Worm (Caenorhabditis elegans) whole organism, late embryonic: ENCODE data around the gene C17B7.5.

ENCODE experiments used
- K02D7.2 ChIP-seq: sonication (generic microtip); optimal IDR thresholded peaks from 2 replicates; lab custom pipeline; 2017; ENCODE audit warnings: mild to moderate bottlenecking, missing genetic modification characterization, missing compliant biosample characterization
- K09A11.1 ChIP-seq: sonication (generic microtip); optimal IDR thresholded peaks from 2 replicates; lab custom pipeline; 2017; ENCODE audit warnings: antibody characterized with exemption, mild to moderate bottlenecking, missing genetic modification characterization, missing compliant biosample characterization; ENCODE audit not compliant: insufficient read depth
- T23F11.4 ChIP-seq: fragments of 200-800 bp; sonication (Bioruptor generic); optimal IDR thresholded peaks from 2 replicates; lab custom pipeline; 2018; ENCODE audit warnings: mild to moderate bottlenecking, missing genetic modification characterization, missing compliant biosample characterization
- ahr-1 ChIP-seq: sonication (generic microtip); optimal IDR thresholded peaks from 2 replicates; lab custom pipeline; 2016; ENCODE audit warnings: missing genetic modification characterization, missing compliant biosample characterization
- ceh-14 ChIP-seq: sonication (generic microtip); optimal IDR thresholded peaks from 2 replicates; lab custom pipeline; 2016; ENCODE audit warnings: missing genotype, missing genetic modification characterization, missing compliant biosample characterization
- ceh-18 ChIP-seq: sonication (generic microtip); optimal IDR thresholded peaks from 2 replicates; lab custom pipeline; 2016; ENCODE audit warnings: missing genetic modification characterization, missing compliant biosample characterization
- ceh-2 ChIP-seq: sonication (generic microtip); optimal IDR thresholded peaks from 2 replicates; lab custom pipeline; 2016; ENCODE audit warnings: missing genotype, missing genetic modification characterization, missing compliant biosample characterization
- ceh-24 ChIP-seq: sonication (generic microtip); optimal IDR thresholded peaks from 2 replicates; lab custom pipeline; 2016; ENCODE audit warnings: mild to moderate bottlenecking, missing genetic modification characterization, missing compliant biosample characterization
- ceh-30 ChIP-seq: fragments of 150-350 bp; optimal IDR thresholded peaks from 2 replicates; lab custom pipeline; 2014; ENCODE audit warnings: missing biosample characterization, missing genetic modification characterization
- ceh-31 ChIP-seq: sonication (generic microtip); optimal IDR thresholded peaks from 2 replicates; lab custom pipeline; 2016; ENCODE audit warnings: missing genetic modification characterization, missing compliant biosample characterization
- ceh-48 ChIP-seq: sonication (generic microtip); optimal IDR thresholded peaks from 2 replicates; lab custom pipeline; 2016; ENCODE audit warnings: missing genetic modification characterization, inconsistent platforms, missing compliant biosample characterization
- ceh-9 ChIP-seq: sonication (generic microtip); optimal IDR thresholded peaks from 2 replicates; lab custom pipeline; 2016; ENCODE audit warnings: mild to moderate bottlenecking, missing genetic modification characterization, inconsistent platforms, missing compliant biosample characterization
- che-1 ChIP-seq: sonication (generic microtip); optimal IDR thresholded peaks from 2 replicates; lab custom pipeline; 2016; ENCODE audit warnings: mild to moderate bottlenecking, missing genetic modification characterization, missing compliant biosample characterization
- dmd-4 ChIP-seq: sonication (generic microtip); optimal IDR thresholded peaks from 2 replicates; lab custom pipeline; 2016; ENCODE audit warnings: borderline replicate concordance, missing genetic modification characterization, missing compliant biosample characterization
- elt-2 ChIP-seq: sonication (generic microtip); optimal IDR thresholded peaks from 2 replicates; lab custom pipeline; 2016; ENCODE audit warnings: missing genetic modification reagents, missing genetic modification characterization, missing compliant biosample characterization
- ets-4 ChIP-seq: sonication (generic microtip); optimal IDR thresholded peaks from 2 replicates; lab custom pipeline; 2016; ENCODE audit warnings: missing genetic modification characterization, missing compliant biosample characterization
- eyg-1 ChIP-seq: sonication (generic microtip); optimal IDR thresholded peaks from 2 replicates; lab custom pipeline; 2016; ENCODE audit warnings: missing genotype, missing genetic modification characterization, missing compliant biosample characterization
- fax-1 ChIP-seq: sonication (generic microtip); optimal IDR thresholded peaks from 2 replicates; lab custom pipeline; 2016; ENCODE audit warnings: missing genotype, missing genetic modification characterization, missing compliant biosample characterization
- fkh-6 ChIP-seq: sonication (generic microtip); optimal IDR thresholded peaks from 2 replicates; lab custom pipeline; 2016; ENCODE audit warnings: missing genetic modification characterization, missing compliant biosample characterization
- gmeb-2 ChIP-seq: sonication (generic microtip); optimal IDR thresholded peaks from 2 replicates; lab custom pipeline; 2016; ENCODE audit warnings: missing genetic modification characterization, inconsistent platforms, missing compliant biosample characterization
- hlh-13 ChIP-seq: fragments of 200-800 bp; sonication (Bioruptor generic); optimal IDR thresholded peaks from 2 replicates; lab custom pipeline; 2018; ENCODE audit warnings: mild to moderate bottlenecking, missing genetic modification characterization, missing compliant biosample characterization
- hlh-15 ChIP-seq: sonication (generic microtip); optimal IDR thresholded peaks from 2 replicates; lab custom pipeline; 2016; ENCODE audit warnings: missing genetic modification characterization, missing compliant biosample characterization
- hlh-8 ChIP-seq: sonication (generic microtip); optimal IDR thresholded peaks from 2 replicates; lab custom pipeline; 2016; ENCODE audit warnings: missing genotype, missing genetic modification characterization, missing compliant biosample characterization
- lin-11 ChIP-seq: fragments of 200-800 bp; sonication (Bioruptor generic); optimal IDR thresholded peaks from 2 replicates; lab custom pipeline; 2018; ENCODE audit warnings: mild to moderate bottlenecking, missing genetic modification characterization, missing compliant biosample characterization
- madf-2 ChIP-seq: sonication (generic microtip); optimal IDR thresholded peaks from 2 replicates; lab custom pipeline; 2017; ENCODE audit warnings: missing genetic modification characterization, missing compliant biosample characterization
- nhr-11 ChIP-seq: fragments of 150-350 bp; optimal IDR thresholded peaks from 2 replicates; lab custom pipeline; 2014; ENCODE audit warnings: missing biosample characterization, missing genetic modification characterization
- nhr-232 ChIP-seq: sonication (generic microtip); optimal IDR thresholded peaks from 2 replicates; lab custom pipeline; 2016; ENCODE audit warnings: missing genetic modification characterization, missing compliant biosample characterization
- npax-4 ChIP-seq: sonication (generic microtip); optimal IDR thresholded peaks from 2 replicates; lab custom pipeline; 2016; ENCODE audit warnings: missing genetic modification characterization, missing compliant biosample characterization
- odd-2 ChIP-seq: sonication (generic microtip); optimal IDR thresholded peaks from 2 replicates; lab custom pipeline; 2017; ENCODE audit warnings: antibody characterized with exemption, mild to moderate bottlenecking, missing genetic modification characterization, missing compliant biosample characterization
- pha-4 ChIP-seq: fragments of 150-350 bp; optimal IDR thresholded peaks from 2 replicates; lab custom pipeline; 2018; ENCODE audit warnings: missing biosample characterization, missing genetic modification reagents, missing genetic modification characterization
- tbx-2 ChIP-seq: sonication (generic microtip); optimal IDR thresholded peaks from 2 replicates; lab custom pipeline; 2016; ENCODE audit warnings: missing genetic modification characterization, missing compliant biosample characterization
- tbx-7 ChIP-seq: sonication (generic microtip); optimal IDR thresholded peaks from 2 replicates; lab custom pipeline; 2016; ENCODE audit warnings: missing genotype, missing genetic modification characterization, missing compliant biosample characterization
- ttx-3 ChIP-seq: sonication (generic microtip); optimal IDR thresholded peaks from 2 replicates; lab custom pipeline; 2016; ENCODE audit warnings: missing genetic modification reagents, missing genetic modification characterization, missing compliant biosample characterization
- unc-3 ChIP-seq, 2 experiments: fragments of 200-800 bp in 1 of 2; sonication (Bioruptor generic) in 1 of 2; sonication (generic microtip) in 1 of 2; conservative IDR thresholded peaks in 1 of 2; optimal IDR thresholded peaks in 1 of 2; 2 replicates each; pipeline versions ENCODE4 v1.3.6 to Lab custom; 2016 to 2022; ENCODE audit warnings: missing compliant biosample characterization in 2 of 2, missing genetic modification characterization in 2 of 2, missing genetic modification reagents in 1 of 2
- unc-42 ChIP-seq: sonication (generic microtip); optimal IDR thresholded peaks from 2 replicates; lab custom pipeline; 2016; ENCODE audit warnings: missing genotype, missing genetic modification characterization, missing compliant biosample characterization
- zip-5 ChIP-seq: sonication (generic microtip); optimal IDR thresholded peaks from 2 replicates; lab custom pipeline; 2016; ENCODE audit warnings: missing genetic modification characterization, missing compliant biosample characterization
- ztf-16 ChIP-seq: sonication (generic microtip); optimal IDR thresholded peaks from 2 replicates; lab custom pipeline; 2017; ENCODE audit warnings: missing genetic modification characterization, missing compliant biosample characterization

Gene C17B7.5

DNA sequence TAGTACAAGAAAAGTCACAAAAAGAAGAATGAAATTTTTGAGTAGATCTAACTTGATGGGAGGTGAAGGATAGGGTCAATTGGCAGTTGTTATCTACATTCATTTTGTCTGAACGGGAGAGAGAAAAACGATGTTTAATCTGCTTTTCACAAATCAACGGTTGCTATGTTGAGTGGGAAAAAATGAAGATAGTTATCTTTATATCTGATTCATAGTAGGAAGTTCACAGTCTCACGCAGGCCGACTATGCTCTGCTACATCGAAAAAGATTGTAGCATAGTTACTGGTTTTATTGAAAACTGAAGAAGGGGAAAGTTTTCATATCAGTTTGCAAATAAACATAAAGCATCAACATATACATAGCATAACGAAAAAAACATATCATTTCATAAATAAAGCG is 22.1 kb downstream of the C17B7.5 start:
- TF ChIP-seq ceh-30 (tag; lab: Kevin White, UChicago) (no peak), ceh-9 (tag; lab: Kevin White, UChicago) (no peak), ceh-24 (tag; lab: Kevin White, UChicago) (no peak), tbx-7 (tag; lab: Kevin White, UChicago) (no peak), nhr-232 (tag; lab: Kevin White, UChicago) (no peak), T23F11.4 (GFP tag; lab: Kevin White, UChicago) (no peak), madf-2 (tag; lab: Kevin White, UChicago) (no peak), gmeb-2 (tag; lab: Kevin White, UChicago) (no peak), che-1 (tag; lab: Kevin White, UChicago) (no peak)

DNA sequence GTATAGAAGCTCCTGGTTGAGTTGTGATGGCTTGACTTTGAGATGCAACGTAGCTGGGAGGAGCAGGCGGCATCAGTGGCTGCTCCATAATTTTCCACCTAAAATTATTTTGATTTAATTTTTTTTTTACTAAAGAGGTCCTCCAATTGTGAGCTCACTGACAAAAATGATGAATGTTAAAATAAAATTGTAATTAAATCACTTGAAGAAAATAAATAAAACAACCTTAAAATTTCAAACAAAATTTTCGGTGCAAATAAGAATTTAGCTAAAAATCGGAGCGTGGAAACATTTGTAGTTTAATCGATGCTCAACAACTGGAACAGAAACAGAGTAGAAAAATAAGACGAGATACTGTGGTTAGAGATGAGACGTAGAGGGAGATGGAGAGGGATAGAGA is 23.7 kb downstream of the C17B7.5 start, which contains the start of gene scrm-3:
TSS of gene scrm-3 (minus strand) at position 101 of the 400 bp plus-strand sequence.
- TF ChIP-seq ahr-1 (tag; lab: Kevin White, UChicago) (no peak), npax-4 (tag; lab: Kevin White, UChicago) (no peak)

DNA sequence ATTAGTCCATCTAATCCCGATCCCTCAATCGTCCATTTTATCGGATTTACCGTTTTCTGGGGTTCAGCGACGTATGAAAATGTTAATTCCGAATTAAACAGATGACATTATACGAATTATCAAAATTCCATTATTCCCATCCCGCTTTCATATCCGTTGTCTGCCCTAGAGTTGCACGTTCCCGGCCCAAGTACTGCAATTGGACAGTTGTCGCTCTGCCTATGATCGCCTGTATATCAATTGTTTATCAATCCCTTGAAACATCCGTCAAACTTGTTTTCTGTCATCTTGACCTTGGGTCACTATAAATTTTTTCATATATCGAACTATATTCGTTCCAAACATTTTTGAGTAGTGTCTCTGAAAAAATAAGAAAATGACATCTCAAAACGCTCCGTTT is 24.8 kb downstream of the C17B7.5 start, which contains the start of gene C04E12.5:
TSS of gene C04E12.5 (plus strand) at position 301 of the 400 bp plus-strand sequence.
- TF ChIP-seq hlh-8 (tag; lab: Kevin White, UChicago) (no peak), ahr-1 (tag; lab: Kevin White, UChicago) (no peak), madf-2 (tag; lab: Kevin White, UChicago) (no peak), ceh-2 (tag; lab: Kevin White, UChicago) (no peak), fax-1 (no peak), zip-5 (no peak), ttx-3 (tag; lab: Kevin White, UChicago) (no peak), ets-4 (tag; lab: Kevin White, UChicago) (no peak), T23F11.4 (GFP tag; lab: Kevin White, UChicago) (no peak), ceh-14 (tag; lab: Kevin White, UChicago) (no peak)

DNA sequence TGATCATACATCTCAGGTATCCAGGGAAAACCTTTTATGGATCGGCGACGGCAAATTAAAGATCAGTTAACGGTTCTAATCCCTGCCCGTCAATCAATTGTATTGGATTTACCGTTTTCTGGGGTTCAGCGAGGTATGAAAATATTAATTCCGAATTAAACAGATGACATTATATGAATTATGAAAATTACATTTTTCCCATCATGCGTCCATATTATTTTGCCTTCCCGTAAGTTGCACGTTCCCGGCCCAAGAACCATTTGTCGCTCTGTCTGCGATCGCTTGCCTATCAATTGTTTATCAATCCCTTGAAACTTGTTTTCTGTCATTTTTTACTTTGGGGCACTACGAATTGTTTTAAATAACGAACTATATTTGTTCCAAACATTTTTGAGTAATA is 28.2 kb downstream of the C17B7.5 start:
- TF ChIP-seq nhr-11 (tag; lab: Kevin White, UChicago) = no peak
- TF ChIP-seq T23F11.4 (GFP tag; lab: Kevin White, UChicago) = no peak
- TF ChIP-seq ahr-1 (tag; lab: Kevin White, UChicago) = no peak
- TF ChIP-seq hlh-15 (tag; lab: Kevin White, UChicago) = no peak
- no peak for TF ChIP-seq ceh-14 (tag; lab: Kevin White, UChicago)
- TF ChIP-seq unc-3 (GFP tag; conservative IDR thresholded peaks at IDR 0.05; lab: Robert Waterston, UW) = no peak
- TF ChIP-seq unc-3 (tag; optimal IDR thresholded peaks at IDR 0.05; lab: Kevin White, UChicago) = no peak
- no peak for TF ChIP-seq ceh-48
- TF ChIP-seq hlh-8 (tag; lab: Kevin White, UChicago) = no peak
- no peak for TF ChIP-seq unc-42 (tag; lab: Kevin White, UChicago)
- TF ChIP-seq ceh-2 (tag; lab: Kevin White, UChicago) = no peak
- TF ChIP-seq fkh-6 (tag; lab: Kevin White, UChicago) = no peak
- TF ChIP-seq dmd-4 (tag; lab: Kevin White, UChicago) = no peak
- no peak for TF ChIP-seq ceh-30 (tag; lab: Kevin White, UChicago)
- no peak for TF ChIP-seq odd-2
- no peak for TF ChIP-seq elt-2 (tag; lab: Kevin White, UChicago)
- TF ChIP-seq K09A11.1 (tag; lab: Kevin White, UChicago) = no peak
- no peak for TF ChIP-seq ceh-31
- no peak for TF ChIP-seq ztf-16
- no peak for TF ChIP-seq pha-4 (tag; lab: Kevin White, UChicago)
- TF ChIP-seq lin-11 (tag; lab: Kevin White, UChicago) = no peak

DNA sequence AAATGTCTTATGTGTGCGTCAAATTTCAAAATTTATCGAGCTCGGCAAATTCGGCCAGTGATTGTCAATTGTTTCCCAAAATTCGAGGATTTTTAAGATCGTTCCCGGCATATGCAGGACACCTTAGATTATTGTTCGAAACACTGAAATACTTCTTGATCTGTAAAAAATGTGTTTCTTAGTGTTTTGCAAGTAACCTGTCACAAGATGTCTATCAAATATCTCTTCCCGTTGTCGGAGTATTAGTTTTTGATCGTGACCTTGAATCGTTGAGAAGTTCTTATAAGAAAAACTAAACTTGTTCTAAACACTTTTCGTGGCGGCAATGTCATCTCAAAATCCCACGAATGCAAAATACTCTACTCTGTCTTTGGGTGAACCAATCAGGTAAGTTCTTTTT is 29.0 kb downstream of the C17B7.5 start, which contains the start of gene C04E12.4:
TSS of gene C04E12.4 (plus strand) at position 301 of the 400 bp plus-strand sequence.
- TF ChIP-seq tbx-2 (tag; lab: Kevin White, UChicago) (no peak), ceh-18 (no peak), hlh-13 (no peak), eyg-1 (tag; lab: Kevin White, UChicago) (no peak), K02D7.2 (tag; lab: Kevin White, UChicago) (no peak)
